Fruit fly (Drosophila melanogaster) whole organism, adult: ENCODE data around the gene CG9676.

Experiments used
- CG11617 ChIP-seq: fragments of 200-800 bp; sonication (Bioruptor generic); optimal IDR thresholded peaks from 2 replicates; lab custom pipeline; 2017; ENCODE audit warnings: mild to moderate bottlenecking, missing biosample characterization, missing genetic modification reagents, missing genetic modification characterization
- CG14711 ChIP-seq: fragments of 200-800 bp; sonication (Bioruptor generic); optimal IDR thresholded peaks from 2 replicates; lab custom pipeline; 2018; ENCODE audit warnings: missing biosample characterization, mild to moderate bottlenecking, missing genetic modification characterization, moderate library complexity
- CG1620 ChIP-seq: fragments of 200-800 bp; sonication (Bioruptor generic); optimal IDR thresholded peaks from 2 replicates; lab custom pipeline; 2016; ENCODE audit warnings: missing biosample characterization, missing genetic modification characterization
- CG33017 ChIP-seq: fragments of 200-800 bp; sonication (Bioruptor generic); optimal IDR thresholded peaks from 2 replicates; lab custom pipeline; 2018; ENCODE audit warnings: missing biosample characterization, mild to moderate bottlenecking, missing genetic modification characterization, moderate library complexity
- CG5204 ChIP-seq: fragments of 200-800 bp; sonication (Bioruptor generic); optimal IDR thresholded peaks from 2 replicates; lab custom pipeline; 2016; ENCODE audit warnings: missing biosample characterization, missing genetic modification characterization
- CG7045 ChIP-seq: fragments of 200-800 bp; sonication (Bioruptor generic); optimal IDR thresholded peaks from 2 replicates; lab custom pipeline; 2017; ENCODE audit warnings: missing biosample characterization, mild to moderate bottlenecking, missing genetic modification characterization
- CG7101 ChIP-seq: fragments of 200-800 bp; sonication (Bioruptor generic); optimal IDR thresholded peaks from 2 replicates; lab custom pipeline; 2018; ENCODE audit warnings: missing biosample characterization, mild to moderate bottlenecking, missing genetic modification characterization, moderate library complexity
- Clk ChIP-seq: fragments of 200-800 bp; sonication (Bioruptor generic); optimal IDR thresholded peaks from 2 replicates; lab custom pipeline; 2017; ENCODE audit warnings: missing biosample characterization, missing genetic modification characterization
- Crg-1 ChIP-seq: fragments of 200-800 bp; sonication (Bioruptor generic); optimal IDR thresholded peaks from 2 replicates; lab custom pipeline; 2016; ENCODE audit warnings: missing biosample characterization, missing genetic modification characterization
- Hr96 ChIP-seq: fragments of 200-800 bp; sonication (Bioruptor generic); optimal IDR thresholded peaks from 2 replicates; lab custom pipeline; 2016; ENCODE audit warnings: missing biosample characterization, missing genetic modification characterization
- Mnt ChIP-seq: fragments of 200-800 bp; sonication (Bioruptor generic); optimal IDR thresholded peaks from 2 replicates; lab custom pipeline; 2016; ENCODE audit warnings: missing biosample characterization, mild to moderate bottlenecking, missing genetic modification characterization
- bab1 ChIP-seq: fragments of 200-800 bp; sonication (Bioruptor generic); optimal IDR thresholded peaks from 3 replicates; lab custom pipeline; 2019; ENCODE audit warnings: missing biosample characterization, mild to moderate bottlenecking, missing genetic modification characterization, moderate library complexity
- cic ChIP-seq: fragments of 200-800 bp; sonication (Bioruptor generic); optimal IDR thresholded peaks from 2 replicates; lab custom pipeline; 2017; ENCODE audit warnings: missing biosample characterization, mild to moderate bottlenecking, missing genetic modification characterization, moderate library complexity
- cnc ChIP-seq, 2 experiments: fragments of >200 bp; optimal IDR thresholded peaks; 2 replicates each; lab custom pipeline; 2017
- kay ChIP-seq: fragments of 200-800 bp; sonication (Bioruptor generic); peaks from one replicate; lab custom pipeline; 2016; ENCODE audit warnings: missing biosample characterization, missing genetic modification characterization, borderline replicate concordance
- ovo ChIP-seq: fragments of 200-800 bp; sonication (Bioruptor generic); optimal IDR thresholded peaks from 2 replicates; lab custom pipeline; 2016; ENCODE audit warnings: missing biosample characterization, missing genetic modification characterization
- pad ChIP-seq: fragments of 200-800 bp; sonication (Bioruptor generic); optimal IDR thresholded peaks from 3 replicates; lab custom pipeline; 2017; ENCODE audit warnings: missing biosample characterization, missing genetic modification characterization, mild to moderate bottlenecking, moderate library complexity, missing genetic modification reagents
- tj ChIP-seq: fragments of 200-800 bp; sonication (Bioruptor generic); optimal IDR thresholded peaks from 3 replicates; lab custom pipeline; 2017; ENCODE audit warnings: missing biosample characterization, mild to moderate bottlenecking, missing genetic modification characterization, moderate library complexity
- toe ChIP-seq: fragments of 200-800 bp; sonication (Bioruptor generic); optimal IDR thresholded peaks from 2 replicates; lab custom pipeline; 2016; ENCODE audit warnings: missing biosample characterization, missing genetic modification characterization

Gene CG9676

DNA sequence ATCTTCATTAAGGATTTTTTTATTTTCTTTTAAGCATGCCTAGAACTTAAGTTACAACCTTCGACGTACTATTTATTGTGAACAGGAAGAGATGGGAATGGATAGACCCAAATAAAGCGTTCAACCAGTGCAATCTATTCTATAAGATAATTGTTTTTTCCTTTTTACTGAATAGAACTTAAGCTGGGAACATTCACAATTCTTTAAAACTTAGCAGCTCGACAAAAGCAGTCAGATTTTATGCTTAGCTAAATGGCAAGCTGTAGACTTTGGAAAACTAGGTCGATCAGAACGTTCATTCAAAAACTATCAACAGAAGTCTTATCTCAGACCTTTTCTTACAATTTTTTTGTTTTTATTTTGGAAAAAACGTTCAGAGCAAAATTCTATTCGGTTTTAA, 11.0 kb upstream of the CG9676 start, which contains the start of gene CG13008:
Gene CG13008, plus strand, starts transcription at position 301 of the 400 bp plus-strand sequence.
- TF ChIP-seq cnc (optimal IDR thresholded peaks at IDR 0.05; lab: Kevin White, UChicago), result no peak
- TF ChIP-seq CG14711, result no peak
- TF ChIP-seq tj (GFP tag; lab: Kevin White, UChicago), result no peak
- no peak for TF ChIP-seq toe (GFP tag; lab: Kevin White, UChicago)
- no peak for TF ChIP-seq kay
- no peak for TF ChIP-seq Clk (GFP tag; lab: Kevin White, UChicago)
- TF ChIP-seq Crg-1 (GFP tag; lab: Kevin White, UChicago), result no peak
- TF ChIP-seq CG7045, result no peak
- no peak for TF ChIP-seq cic (GFP tag; lab: Kevin White, UChicago)
- TF ChIP-seq Hr96 (GFP tag; lab: Kevin White, UChicago), result no peak

DNA sequence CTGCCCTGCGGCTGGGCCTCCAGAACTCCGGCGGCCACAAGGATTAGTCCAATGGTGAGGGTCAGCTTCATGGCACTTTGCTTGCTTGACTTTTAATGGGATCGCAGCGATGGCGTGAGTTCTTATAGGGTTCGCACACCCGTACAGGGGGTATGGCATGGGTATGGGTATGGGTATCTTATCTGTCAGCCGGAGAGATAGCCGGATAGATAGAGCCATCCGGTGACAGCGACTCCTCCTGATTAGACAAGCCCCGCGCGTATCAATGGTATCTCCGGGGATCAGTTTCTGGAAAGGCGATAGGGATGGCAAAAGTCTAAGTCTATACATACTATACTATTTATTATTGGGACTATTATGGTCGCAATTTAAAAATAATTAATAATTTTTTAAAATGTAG, 6.8 kb upstream of the CG9676 start, which contains the start of gene CG9672:
Gene CG9672, minus strand, starts transcription at position 101 of the 400 bp plus-strand sequence.
- TF ChIP-seq toe (GFP tag; lab: Kevin White, UChicago), result no peak
- TF ChIP-seq kay, result no peak
- TF ChIP-seq CG11617, result no peak
- no peak for TF ChIP-seq tj (GFP tag; lab: Kevin White, UChicago)
- TF ChIP-seq CG33017 (tag; lab: Kevin White, UChicago), result no peak
- no peak for TF ChIP-seq CG1620 (GFP tag; lab: Kevin White, UChicago)
- TF ChIP-seq pad (GFP tag; lab: Kevin White, UChicago), result no peak
- no peak for TF ChIP-seq ovo (GFP tag; lab: Kevin White, UChicago)
- TF ChIP-seq cnc (optimal IDR thresholded peaks at IDR 0.05; lab: Kevin White, UChicago), result no peak
- no peak for TF ChIP-seq Crg-1 (GFP tag; lab: Kevin White, UChicago)

DNA sequence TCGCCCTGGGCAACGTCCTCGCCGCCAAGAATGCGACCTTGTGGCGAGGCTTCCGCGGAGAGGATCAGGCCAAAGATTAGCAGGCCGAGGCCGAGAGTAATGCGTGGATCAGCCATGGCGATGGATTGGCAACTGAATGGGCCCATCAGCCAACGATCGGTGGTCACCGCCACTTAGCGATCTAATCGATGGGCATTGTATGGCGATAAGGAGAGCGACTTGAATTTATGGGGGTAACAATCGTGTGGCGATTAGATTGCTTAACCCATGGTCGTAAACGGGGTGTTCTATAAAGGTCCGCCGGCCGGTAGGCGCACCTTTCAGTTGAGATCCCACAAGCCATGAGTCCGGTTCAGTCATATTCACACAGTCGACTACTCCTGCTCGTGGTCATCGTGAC, 3.8 kb upstream of the CG9676 start, which contains the start of the genes CG9673 and CG4653:
Gene CG9673, minus strand, starts transcription at position 138 of the 400 bp plus-strand sequence.
Gene CG4653, plus strand, starts transcription at position 335 of the 400 bp plus-strand sequence.
- TF ChIP-seq ovo (GFP tag; lab: Kevin White, UChicago) (no peak), cnc (optimal IDR thresholded peaks at IDR 0.05; lab: Kevin White, UChicago) (no peak), toe (GFP tag; lab: Kevin White, UChicago) (no peak), cic (GFP tag; lab: Kevin White, UChicago) (peak; percentile 23), CG33017 (tag; lab: Kevin White, UChicago) (no peak), CG7045 (no peak), Mnt (GFP tag; lab: Kevin White, UChicago) (peak; percentile 34), CG14711 (no peak), Hr96 (GFP tag; lab: Kevin White, UChicago) (no peak)

DNA sequence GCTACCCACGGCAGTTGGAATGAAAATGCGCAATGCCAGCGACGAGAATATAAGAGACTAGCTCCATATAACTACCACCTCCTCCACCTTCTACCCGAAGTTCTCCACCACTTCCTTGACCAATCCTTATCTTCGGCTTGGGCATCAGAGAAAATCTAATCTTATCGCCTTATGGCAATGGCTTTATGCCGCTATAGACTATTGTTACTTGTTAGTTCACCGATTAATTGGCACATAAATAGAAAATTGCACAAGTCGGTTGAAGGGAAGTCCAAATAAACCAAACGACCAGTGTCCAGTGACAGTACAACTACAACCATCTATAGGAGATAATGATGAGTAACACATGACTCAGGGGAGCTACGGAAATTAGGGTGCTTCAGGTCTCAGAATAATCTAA, 2.0 kb upstream of the CG9676 start, which contains the start of gene sphe:
Gene sphe, minus strand, starts transcription at position 32 of the 400 bp plus-strand sequence.
- peak; percentile 69 for TF ChIP-seq kay
- peak; percentile 5 for TF ChIP-seq Mnt (GFP tag; lab: Kevin White, UChicago)
- no peak for TF ChIP-seq cnc (optimal IDR thresholded peaks at IDR 0.05; lab: Kevin White, UChicago)
- no peak for TF ChIP-seq Clk (GFP tag; lab: Kevin White, UChicago)
- peak; percentile 41 for TF ChIP-seq cic (GFP tag; lab: Kevin White, UChicago)

DNA sequence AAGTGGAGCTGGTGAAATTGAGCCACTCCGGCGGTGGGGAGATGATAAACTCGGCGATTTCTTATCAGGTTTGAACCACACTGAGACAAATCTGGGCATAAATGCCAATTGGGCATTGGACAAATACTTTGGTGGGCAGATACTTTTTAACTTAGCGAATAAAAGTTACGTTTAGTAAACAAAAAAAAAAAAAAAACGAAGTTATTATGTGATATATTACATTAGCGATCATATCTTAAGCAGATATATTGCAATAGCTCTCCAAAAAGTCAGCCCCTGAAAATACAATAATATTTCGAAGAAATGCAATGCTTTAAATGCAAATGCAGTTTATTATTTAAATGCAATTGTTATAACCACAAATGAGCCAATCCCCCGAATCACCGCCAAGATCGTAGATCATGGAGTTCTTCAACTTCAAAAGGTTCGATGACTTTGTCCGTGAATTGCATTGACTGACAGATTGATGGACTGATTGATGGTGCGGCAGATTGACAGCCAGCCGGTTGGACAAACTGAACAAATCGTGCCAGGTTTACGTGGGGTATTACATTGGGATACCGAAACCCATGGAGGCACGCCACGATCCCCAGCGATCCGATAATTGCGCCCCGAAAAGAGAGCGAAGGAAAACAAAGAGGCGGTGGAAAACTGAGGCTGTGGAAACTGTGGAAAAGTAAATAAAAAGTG, 1.9 kb downstream of the CG9676 start:
- TF ChIP-seq tj (GFP tag; lab: Kevin White, UChicago) (no peak), cnc (optimal IDR thresholded peaks at IDR 0.05; lab: Kevin White, UChicago) (no peak), bab1 (GFP tag; lab: Kevin White, UChicago) (no peak), CG1620 (GFP tag; lab: Kevin White, UChicago) (no peak), cic (GFP tag; lab: Kevin White, UChicago) (no peak), Clk (GFP tag; lab: Kevin White, UChicago) (no peak), ovo (GFP tag; lab: Kevin White, UChicago) (no peak), Crg-1 (GFP tag; lab: Kevin White, UChicago) (no peak), pad (GFP tag; lab: Kevin White, UChicago) (no peak), CG7045 (no peak), CG11617 (no peak), CG33017 (tag; lab: Kevin White, UChicago) (no peak), Mnt (GFP tag; lab: Kevin White, UChicago) (no peak), toe (GFP tag; lab: Kevin White, UChicago) (no peak), CG5204 (no peak), Hr96 (GFP tag; lab: Kevin White, UChicago) (no peak)

DNA sequence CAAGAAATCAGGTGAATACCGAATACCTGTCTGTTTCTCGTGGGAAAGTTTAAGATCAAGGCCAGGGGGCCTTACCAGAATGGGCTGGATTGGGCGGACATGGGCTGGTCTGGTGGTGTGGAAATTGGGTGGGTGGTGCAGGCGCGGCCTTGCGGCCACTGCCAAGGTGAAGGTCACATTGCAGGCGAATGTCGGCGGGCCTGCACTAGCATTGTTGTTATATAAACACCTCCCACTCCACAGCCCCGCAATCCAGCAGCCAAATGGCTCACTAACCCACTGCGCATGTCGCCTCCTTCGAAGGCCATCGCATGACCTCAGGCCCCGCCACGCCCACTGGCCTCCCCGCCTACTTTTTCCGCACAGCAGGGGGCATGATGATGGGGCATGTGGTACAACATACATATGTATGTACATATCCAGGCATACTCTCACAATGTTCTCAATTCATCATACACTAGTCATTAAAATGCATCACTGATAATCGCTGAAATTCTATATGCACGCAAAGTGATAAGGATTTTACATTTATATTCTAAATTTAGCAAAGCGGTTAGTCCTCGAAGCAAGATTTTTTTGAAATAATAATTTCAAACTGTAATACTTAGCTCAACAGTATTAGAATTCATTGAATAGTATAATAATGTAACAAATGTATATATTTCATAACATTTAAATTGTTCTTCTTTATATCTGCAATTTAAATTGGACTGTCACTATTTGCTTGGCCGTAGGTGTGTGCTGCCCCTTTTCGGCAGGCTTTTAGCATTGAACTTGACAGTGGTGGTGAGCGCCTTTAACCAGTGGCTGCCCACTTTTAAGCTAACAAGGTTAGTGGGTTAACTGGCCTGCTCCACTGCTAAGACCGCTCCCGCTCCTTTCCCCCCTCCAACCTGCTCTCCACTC, 3.1 kb downstream of the CG9676 start:
- no peak for TF ChIP-seq CG5204
- TF ChIP-seq kay, result no peak
- no peak for TF ChIP-seq ovo (GFP tag; lab: Kevin White, UChicago)
- no peak for TF ChIP-seq pad (GFP tag; lab: Kevin White, UChicago)
- TF ChIP-seq Mnt (GFP tag; lab: Kevin White, UChicago), result no peak
- TF ChIP-seq CG7101 (tag; lab: Kevin White, UChicago), result no peak
- no peak for TF ChIP-seq bab1 (GFP tag; lab: Kevin White, UChicago)
- TF ChIP-seq Clk (GFP tag; lab: Kevin White, UChicago), result no peak
- TF ChIP-seq cnc (optimal IDR thresholded peaks at IDR 0.05; lab: Kevin White, UChicago), result no peak
- no peak for TF ChIP-seq cic (GFP tag; lab: Kevin White, UChicago)
- no peak for TF ChIP-seq Crg-1 (GFP tag; lab: Kevin White, UChicago)
- TF ChIP-seq CG7045, result no peak
- no peak for TF ChIP-seq tj (GFP tag; lab: Kevin White, UChicago)
